Worm (Caenorhabditis elegans): Measurements from ENCODE around the gene ocam-1.

- no peak for TF ChIP-seq unc-39 (tag; optimal IDR thresholded peaks at IDR 0.05)
- TF ChIP-seq ham-2 (GFP tag; optimal IDR thresholded peaks at IDR 0.05), result no peak
- TF ChIP-seq snpc-4 (tag; optimal IDR thresholded peaks at IDR 0.05), result no peak
- TF ChIP-seq mab-5 (tag; optimal IDR thresholded peaks at IDR 0.05), result no peak
- TF ChIP-seq sptf-1 (tag; optimal IDR thresholded peaks at IDR 0.05), result no peak
- no peak for TF ChIP-seq hlh-1 (tag; optimal IDR thresholded peaks at IDR 0.05)
- TF ChIP-seq ztf-11 (tag; optimal IDR thresholded peaks at IDR 0.05), result no peak
- no peak for TF ChIP-seq nhr-2 (tag; optimal IDR thresholded peaks at IDR 0.05)
- TF ChIP-seq unc-62 (GFP tag; optimal IDR thresholded peaks at IDR 0.05), result no peak
- TF ChIP-seq elt-3 (tag; optimal IDR thresholded peaks at IDR 0.05), result no peak
Observed at ce11 chrV:14166630-14167029, 899 bp downstream of the ocam-1 start, which contains the start of gene cest-1.1.

All from whole organism, mixed stage, embryonic.